Worm (Caenorhabditis elegans): ENCODE data around the gene T16H12.13.

T16H12.13 gene

DNA sequence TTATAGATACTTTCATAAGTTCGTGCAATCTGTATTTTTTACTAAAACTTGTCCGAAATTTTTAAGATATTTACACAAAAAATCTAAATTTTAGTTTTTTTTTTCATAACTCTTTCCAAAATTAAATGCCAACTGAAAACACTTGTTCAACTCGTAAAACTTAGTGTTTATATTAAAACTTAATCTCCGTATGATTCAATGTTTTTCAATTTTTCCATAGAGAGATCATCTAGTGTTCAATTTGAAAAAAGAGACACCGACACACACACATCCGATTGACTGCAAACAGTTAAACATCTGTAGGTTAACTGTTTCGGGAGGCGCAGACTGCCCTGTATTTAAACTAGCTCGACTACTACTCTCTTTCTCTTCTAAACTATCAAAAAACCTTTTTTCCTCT is 23.8 kb downstream of the T16H12.13 start, which contains the start of gene T16H12.9:
Gene T16H12.9 (plus strand): TSS at position 301 of the 400 bp plus-strand sequence.
- TF ChIP-seq F26F4.8 (GFP tag; conservative IDR thresholded peaks at IDR 0.05) (no peak), mdl-1 (tag; optimal IDR thresholded peaks at IDR 0.05) (no peak), zfp-2 (tag; optimal IDR thresholded peaks at IDR 0.05) (no peak), mxl-3 (GFP tag; optimal IDR thresholded peaks at IDR 0.05) (no peak)

- TF ChIP-seq fkh-10 (GFP tag; optimal IDR thresholded peaks at IDR 0.05) (no peak), vab-7 (GFP tag; IDR thresholded peaks at IDR 0.05) (no peak), mxl-2 (GFP tag; conservative IDR thresholded peaks at IDR 0.05) (no peak), F44E2.7 (GFP tag; IDR thresholded peaks at IDR 0.05) (no peak), rbr-2 (tag; optimal IDR thresholded peaks at IDR 0.05) (no peak), hif-1 (tag; optimal IDR thresholded peaks at IDR 0.05) (no peak)
Observed at ce11 chrIII:10112958-10113357, 27.8 kb downstream of the T16H12.13 start, which contains the start of gene vps-29. TSS of gene vps-29 (minus strand) at chrIII:10113058.

DNA sequence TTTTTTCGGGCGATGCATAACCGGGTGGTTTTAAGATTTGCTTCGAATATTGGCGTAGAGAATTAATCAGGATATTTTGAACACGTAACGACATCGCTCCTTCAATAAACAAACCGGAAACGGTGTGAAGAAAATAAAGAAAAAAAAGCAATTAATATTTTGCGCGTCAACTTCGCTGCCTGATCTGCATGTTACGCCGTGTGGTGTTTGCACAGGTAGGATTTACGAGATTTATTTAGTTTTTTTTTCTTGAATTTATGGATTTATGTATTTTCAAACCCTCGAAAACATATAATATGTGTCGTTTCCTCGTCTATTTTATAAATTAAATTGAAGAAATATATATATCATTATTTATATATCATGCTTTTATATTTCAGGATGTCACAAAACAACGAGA is 29.5 kb downstream of the T16H12.13 start, which contains the start of the genes ZK1128.1 and mett-10:
Gene ZK1128.1 (minus strand): TSS at position 99 of the 400 bp plus-strand sequence.
Gene mett-10 (plus strand): TSS at position 375 of the 400 bp plus-strand sequence.
- TF ChIP-seq madf-5 (GFP tag; IDR thresholded peaks at IDR 0.05) (no peak), rbr-2 (tag; optimal IDR thresholded peaks at IDR 0.05) (no peak), hmg-1.1 (GFP tag; IDR thresholded peaks at IDR 0.05) (0 out of 2 replicates have a peak, but pooled peaks have one; percentile 13), zag-1 (tag; optimal IDR thresholded peaks at IDR 0.05) (no peak), R02D3.7 (tag; optimal IDR thresholded peaks at IDR 0.05) (peak; percentile 61), lsy-2 (tag; optimal IDR thresholded peaks at IDR 0.05) (peak in 1 of 2 experiments; percentile 68), Y5F2A.4 (GFP tag; optimal IDR thresholded peaks at IDR 0.05) (no peak), madf-9 (GFP tag; conservative IDR thresholded peaks at IDR 0.05) (no peak), dve-1 (tag; optimal IDR thresholded peaks at IDR 0.05; ENCODE audit: insufficient read depth) (peak; percentile 9), skn-1 (tag; optimal IDR thresholded peaks at IDR 0.05) (no peak), dpl-1 (GFP tag; optimal IDR thresholded peaks at IDR 0.05) (peak; percentile 33), mes-2 (tag; optimal IDR thresholded peaks at IDR 0.05; ENCODE audit: poor library complexity, severe bottlenecking) (peak; percentile 45)

ce11 chrIII:10118818-10119217 is 33.6 kb downstream of the T16H12.13 start, which contains the start of gene ZK1128.3:
TSS of gene ZK1128.3 (minus strand) at chrIII:10118918.
- TF ChIP-seq nhr-77 (tag; optimal IDR thresholded peaks at IDR 0.05) (no peak), snpc-1.2 (GFP tag; IDR thresholded peaks at IDR 0.05) (no peak), zfp-3 (GFP tag; conservative IDR thresholded peaks at IDR 0.05) (no peak), ztf-7 (tag; optimal IDR thresholded peaks at IDR 0.05) (no peak), zfp-2 (tag; optimal IDR thresholded peaks at IDR 0.05) (no peak), nhr-111 (GFP tag; optimal IDR thresholded peaks at IDR 0.05) (no peak), rbr-2 (tag; optimal IDR thresholded peaks at IDR 0.05) (no peak), ces-1 (GFP tag; optimal IDR thresholded peaks at IDR 0.05) (no peak), nhr-11 (tag; optimal IDR thresholded peaks at IDR 0.05) (no peak), Y5F2A.4 (GFP tag; optimal IDR thresholded peaks at IDR 0.05) (no peak), lsy-2 (tag; optimal IDR thresholded peaks at IDR 0.05) (no peak), dmd-8 (GFP tag; IDR thresholded peaks at IDR 0.05) (no peak), lin-13 (GFP tag; optimal IDR thresholded peaks at IDR 0.05) (no peak), arid-1 (GFP tag; conservative IDR thresholded peaks at IDR 0.05) (no peak), zag-1 (tag; optimal IDR thresholded peaks at IDR 0.05) (no peak)

- TF ChIP-seq ceh-28 (tag; optimal IDR thresholded peaks at IDR 0.05) (peak; percentile 65), lsy-2 (tag; optimal IDR thresholded peaks at IDR 0.05) (peak in 1 of 2 experiments; percentile 25), mes-2 (tag; optimal IDR thresholded peaks at IDR 0.05; ENCODE audit: poor library complexity, severe bottlenecking) (peak; percentile 65), unc-39 (tag; optimal IDR thresholded peaks at IDR 0.05) (no peak), F44E2.7 (GFP tag; IDR thresholded peaks at IDR 0.05) (no peak)
Observed at ce11 chrIII:10120076-10120831, 35.1 kb downstream of the T16H12.13 start, which contains the start of the genes gtf-2H3 and ham-3. TSS of gene gtf-2H3 (minus strand) at chrIII:10120148. TSS of gene ham-3 (plus strand) at chrIII:10120781.
